Worm (Caenorhabditis elegans) whole organism, late embryonic: Measurements from ENCODE around the gene ugtp-1.

Experiments used
- K02D7.2 ChIP-seq: sonication (generic microtip); optimal IDR thresholded peaks from 2 replicates; lab custom pipeline; 2017; ENCODE audit warnings: mild to moderate bottlenecking, missing genetic modification characterization, missing compliant biosample characterization
- K09A11.1 ChIP-seq: sonication (generic microtip); optimal IDR thresholded peaks from 2 replicates; lab custom pipeline; 2017; ENCODE audit warnings: antibody characterized with exemption, mild to moderate bottlenecking, missing genetic modification characterization, missing compliant biosample characterization; ENCODE audit not compliant: insufficient read depth
- Y22D7AL.16 ChIP-seq: sonication (generic microtip); optimal IDR thresholded peaks from 2 replicates; lab custom pipeline; 2016; ENCODE audit warnings: missing genetic modification characterization, missing compliant biosample characterization
- ceh-48 ChIP-seq: sonication (generic microtip); optimal IDR thresholded peaks from 2 replicates; lab custom pipeline; 2016; ENCODE audit warnings: missing genetic modification characterization, inconsistent platforms, missing compliant biosample characterization
- dve-1 ChIP-seq: sonication (generic microtip); optimal IDR thresholded peaks from 2 replicates; lab custom pipeline; 2017; ENCODE audit warnings: antibody characterized with exemption, mild to moderate bottlenecking, missing genetic modification characterization, missing compliant biosample characterization
- fkh-10 ChIP-seq: fragments of 150-350 bp; optimal IDR thresholded peaks from 2 replicates; lab custom pipeline; 2014; ENCODE audit warnings: missing biosample characterization, missing genetic modification reagents, missing genetic modification characterization
- lin-11 ChIP-seq: fragments of 200-800 bp; sonication (Bioruptor generic); optimal IDR thresholded peaks from 2 replicates; lab custom pipeline; 2018; ENCODE audit warnings: mild to moderate bottlenecking, missing genetic modification characterization, missing compliant biosample characterization
- nhr-11 ChIP-seq: fragments of 150-350 bp; optimal IDR thresholded peaks from 2 replicates; lab custom pipeline; 2014; ENCODE audit warnings: missing biosample characterization, missing genetic modification characterization
- pha-4 ChIP-seq: fragments of 150-350 bp; optimal IDR thresholded peaks from 2 replicates; lab custom pipeline; 2018; ENCODE audit warnings: missing biosample characterization, missing genetic modification reagents, missing genetic modification characterization
- pqm-1 ChIP-seq: sonication (generic microtip); optimal IDR thresholded peaks from 2 replicates; lab custom pipeline; 2016; ENCODE audit warnings: missing genetic modification characterization, missing compliant biosample characterization
- sdc-2 ChIP-seq: sonication (generic microtip); optimal IDR thresholded peaks from 2 replicates; lab custom pipeline; 2016; ENCODE audit warnings: missing genotype, missing genetic modification characterization, missing compliant biosample characterization
- sox-4 ChIP-seq: sonication (generic microtip); optimal IDR thresholded peaks from 2 replicates; lab custom pipeline; 2017; ENCODE audit warnings: mild to moderate bottlenecking, missing genetic modification characterization, inconsistent platforms, missing compliant biosample characterization

DNA sequence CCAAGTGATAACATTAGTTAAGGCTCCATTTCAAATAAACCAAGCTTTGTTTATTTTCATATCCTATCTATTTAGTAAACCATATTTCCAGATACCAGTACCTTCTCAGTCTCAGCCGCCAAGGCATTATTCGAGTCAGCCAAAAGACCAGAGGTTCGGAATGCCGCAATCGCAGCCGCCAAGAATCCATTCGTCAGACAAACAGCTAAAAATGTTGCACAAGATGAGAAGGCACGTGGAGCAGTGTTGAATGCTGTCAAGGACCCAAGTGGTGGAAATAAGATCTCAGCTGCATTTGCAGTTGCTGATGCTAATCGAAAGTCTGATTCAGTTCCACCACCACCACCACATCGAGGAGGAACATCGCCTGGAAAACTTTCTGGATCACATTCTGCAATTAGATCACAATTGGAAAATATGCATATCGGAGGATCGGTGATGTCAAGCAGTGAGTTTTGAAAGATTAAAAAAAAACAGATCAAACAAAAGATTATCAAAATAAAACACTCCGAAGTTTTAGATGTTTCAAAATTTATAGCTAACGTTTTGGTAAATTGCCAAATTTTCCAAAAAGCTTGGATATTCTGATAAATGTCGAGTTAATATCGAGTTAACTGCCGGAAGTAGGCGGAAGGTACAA is 53.1 kb downstream of the ugtp-1 start:
- TF ChIP-seq ceh-48 (tag; lab: Kevin White, UChicago) (no peak), nhr-11 (tag; lab: Kevin White, UChicago) (no peak), lin-11 (tag; lab: Kevin White, UChicago) (no peak), K02D7.2 (tag; lab: Kevin White, UChicago) (no peak), sdc-2 (tag; lab: Kevin White, UChicago) (no peak), dve-1 (tag; lab: Kevin White, UChicago) (no peak), sox-4 (tag; lab: Kevin White, UChicago) (no peak), fkh-10 (no peak), pqm-1 (tag; lab: Kevin White, UChicago) (no peak), K09A11.1 (tag; lab: Kevin White, UChicago) (no peak), pha-4 (tag; lab: Kevin White, UChicago) (no peak), Y22D7AL.16 (no peak)
